Worm (Caenorhabditis elegans) whole organism, early embryonic: Measurements from ENCODE around the gene Y7A9D.1.

Experiments
- B0310.2 ChIP-seq: sonication (generic microtip); optimal IDR thresholded peaks from 2 replicates; lab custom pipeline; 2016; ENCODE audit warnings: mild to moderate bottlenecking, missing genetic modification characterization, missing compliant biosample characterization
- F13C5.2 ChIP-seq: sonication (generic microtip); optimal IDR thresholded peaks from 2 replicates; lab custom pipeline; 2017; ENCODE audit warnings: mild to moderate bottlenecking, missing genetic modification characterization, inconsistent platforms, missing compliant biosample characterization
- aly-1 ChIP-seq: sonication (generic microtip); optimal IDR thresholded peaks from 2 replicates; lab custom pipeline; 2016; ENCODE audit warnings: missing genetic modification characterization, missing compliant biosample characterization
- ama-1 ChIP-seq: fragments of 150-350 bp; optimal IDR thresholded peaks from 2 replicates; lab custom pipeline; 2014
- ceh-13 ChIP-seq: fragments of 200-800 bp; sonication (Bioruptor generic); optimal IDR thresholded peaks from 2 replicates; lab custom pipeline; 2018; ENCODE audit warnings: mild to moderate bottlenecking, missing genetic modification characterization, missing compliant biosample characterization
- ceh-36 ChIP-seq: sonication (generic microtip); optimal IDR thresholded peaks from 2 replicates; lab custom pipeline; 2016; ENCODE audit warnings: missing genetic modification characterization, inconsistent platforms, missing compliant biosample characterization
- ets-7 ChIP-seq: sonication (generic microtip); optimal IDR thresholded peaks from 2 replicates; lab custom pipeline; 2016; ENCODE audit warnings: missing genotype, missing genetic modification characterization, missing compliant biosample characterization
- flt-1 ChIP-seq: fragments of 200-800 bp; sonication (Bioruptor generic); IDR thresholded peaks from 2 replicates; pipeline ENCODE4 v1.3.6; 2022; ENCODE audit warnings: missing genetic modification characterization, missing compliant biosample characterization
- hmbx-1 ChIP-seq: sonication (generic microtip); optimal IDR thresholded peaks from 2 replicates; lab custom pipeline; 2016; ENCODE audit warnings: mild to moderate bottlenecking, missing genetic modification characterization, missing compliant biosample characterization
- hmg-4 ChIP-seq: fragments of 200-800 bp; sonication (Bioruptor generic); optimal IDR thresholded peaks from 2 replicates; lab custom pipeline; 2018; ENCODE audit warnings: mild to moderate bottlenecking, missing genetic modification characterization, missing compliant biosample characterization
- hnd-1 ChIP-seq: sonication (generic microtip); optimal IDR thresholded peaks from 2 replicates; lab custom pipeline; 2016; ENCODE audit warnings: missing genetic modification characterization, missing compliant biosample characterization
- pes-1 ChIP-seq: fragments of 200-800 bp; sonication (Bioruptor generic); IDR thresholded peaks from 2 replicates; pipeline ENCODE4 v1.3.6; 2022; ENCODE audit warnings: missing genetic modification reagents, missing genetic modification characterization, missing compliant biosample characterization
- scrt-1 ChIP-seq: fragments of 200-800 bp; sonication (Bioruptor generic); IDR thresholded peaks from 2 replicates; pipeline ENCODE4 v1.3.6; 2022; ENCODE audit warnings: missing genetic modification characterization, missing compliant biosample characterization
- sea-1 ChIP-seq: fragments of 200-800 bp; sonication (Bioruptor generic); conservative IDR thresholded peaks from 2 replicates; pipeline ENCODE4 v1.3.6; 2022; ENCODE audit warnings: missing genetic modification characterization, missing compliant biosample characterization
- tbx-11 ChIP-seq: fragments of 200-800 bp; sonication (Bioruptor generic); IDR thresholded peaks from 2 replicates; pipeline ENCODE4 v1.3.6; 2022; ENCODE audit warnings: missing genetic modification characterization, missing compliant biosample characterization
- tbx-37 ChIP-seq: fragments of 200-800 bp; sonication (Bioruptor generic); conservative IDR thresholded peaks from 2 replicates; pipeline ENCODE4 v1.3.6; 2022; ENCODE audit warnings: missing genetic modification reagents, missing genetic modification characterization, missing compliant biosample characterization
- tra-4 ChIP-seq: sonication (generic microtip); optimal IDR thresholded peaks from 2 replicates; lab custom pipeline; 2017; ENCODE audit warnings: missing genetic modification characterization, missing compliant biosample characterization

The Y7A9D.1 gene

ce11 chrIV:16397845-16398607, 16.0 kb upstream of the Y7A9D.1 start:
- TF ChIP-seq ceh-13 (GFP tag; lab: Kevin White, UChicago) (peak; percentile 52), F13C5.2 (tag; lab: Kevin White, UChicago) (peak; percentile 61), hmbx-1 (no peak), ceh-36 (tag; lab: Kevin White, UChicago) (peak; percentile 72), tbx-11 (GFP tag; lab: Robert Waterston, UW) (peak; percentile 68), tra-4 (tag; lab: Kevin White, UChicago) (peak; percentile 82), hnd-1 (tag; lab: Kevin White, UChicago) (peak; percentile 15), tbx-37 (GFP tag; lab: Robert Waterston, UW) (peak; percentile 66), aly-1 (tag; lab: Kevin White, UChicago) (peak; percentile 82), scrt-1 (peak; percentile 82), ama-1 (lab: Kevin White, UChicago) (peak; percentile 74), sea-1 (GFP tag; lab: Robert Waterston, UW) (peak; percentile 80), ets-7 (peak; percentile 41), hmg-4 (GFP tag; lab: Kevin White, UChicago) (peak; percentile 90), pes-1 (GFP tag; lab: Robert Waterston, UW) (peak; percentile 90), B0310.2 (tag; lab: Kevin White, UChicago) (peak; percentile 75), flt-1 (GFP tag; lab: Robert Waterston, UW) (peak; percentile 85)

- TF ChIP-seq scrt-1, result no peak
- TF ChIP-seq pes-1 (GFP tag; lab: Robert Waterston, UW), result no peak
- TF ChIP-seq hnd-1 (tag; lab: Kevin White, UChicago), result no peak
- no peak for TF ChIP-seq ets-7
- TF ChIP-seq hmg-4 (GFP tag; lab: Kevin White, UChicago), result no peak
- TF ChIP-seq tbx-37 (GFP tag; lab: Robert Waterston, UW), result no peak
- no peak for TF ChIP-seq sea-1 (GFP tag; lab: Robert Waterston, UW)
- no peak for TF ChIP-seq F13C5.2 (tag; lab: Kevin White, UChicago)
- no peak for TF ChIP-seq ceh-13 (GFP tag; lab: Kevin White, UChicago)
- TF ChIP-seq ama-1 (lab: Kevin White, UChicago), result no peak
Measured at ce11 chrIV:16396651-16397050, 14.6 kb upstream of the Y7A9D.1 start.

ce11 chrIV:16393668-16394067, 11.7 kb upstream of the Y7A9D.1 start, which contains the start of gene Y65A5A.24:
Gene Y65A5A.24 (plus strand): TSS chrIV:16393968.
- TF ChIP-seq ceh-36 (tag; lab: Kevin White, UChicago), result no peak
- TF ChIP-seq ceh-13 (GFP tag; lab: Kevin White, UChicago), result no peak
- no peak for TF ChIP-seq tbx-11 (GFP tag; lab: Robert Waterston, UW)
- TF ChIP-seq tra-4 (tag; lab: Kevin White, UChicago), result no peak
- no peak for TF ChIP-seq hmbx-1
- no peak for TF ChIP-seq B0310.2 (tag; lab: Kevin White, UChicago)
- no peak for TF ChIP-seq hnd-1 (tag; lab: Kevin White, UChicago)
- no peak for TF ChIP-seq pes-1 (GFP tag; lab: Robert Waterston, UW)
- no peak for TF ChIP-seq flt-1 (GFP tag; lab: Robert Waterston, UW)
- no peak for TF ChIP-seq aly-1 (tag; lab: Kevin White, UChicago)
- no peak for TF ChIP-seq tbx-37 (GFP tag; lab: Robert Waterston, UW)
- TF ChIP-seq scrt-1, result no peak

- no peak for TF ChIP-seq tbx-11 (GFP tag; lab: Robert Waterston, UW)
- peak; percentile 28 for TF ChIP-seq ceh-36 (tag; lab: Kevin White, UChicago)
Measured at ce11 chrIV:16391470-16391869, 9.5 kb upstream of the Y7A9D.1 start.

- TF ChIP-seq ceh-36 (tag; lab: Kevin White, UChicago) (peak; percentile 60), hmg-4 (GFP tag; lab: Kevin White, UChicago) (peak; percentile 66), hnd-1 (tag; lab: Kevin White, UChicago) (peak; percentile 30), tra-4 (tag; lab: Kevin White, UChicago) (no peak), flt-1 (GFP tag; lab: Robert Waterston, UW) (peak; percentile 62), tbx-11 (GFP tag; lab: Robert Waterston, UW) (0 out of 2 replicates have a peak, but pooled peaks have one; percentile 58), B0310.2 (tag; lab: Kevin White, UChicago) (no peak), hmbx-1 (no peak), sea-1 (GFP tag; lab: Robert Waterston, UW) (peak; percentile 81; the same call in 1 of the 2 replicates), ceh-13 (GFP tag; lab: Kevin White, UChicago) (peak; percentile 19), pes-1 (GFP tag; lab: Robert Waterston, UW) (peak; percentile 85), scrt-1 (peak; percentile 69), tbx-37 (GFP tag; lab: Robert Waterston, UW) (0 out of 2 replicates have a peak, but pooled peaks have one; percentile 26)
Measured at ce11 chrIV:16388856-16389461, 6.9 kb upstream of the Y7A9D.1 start.

- TF ChIP-seq sea-1 (GFP tag; lab: Robert Waterston, UW) (no peak), F13C5.2 (tag; lab: Kevin White, UChicago) (no peak), ceh-13 (GFP tag; lab: Kevin White, UChicago) (no peak), ets-7 (no peak), pes-1 (GFP tag; lab: Robert Waterston, UW) (peak; percentile 71), ama-1 (lab: Kevin White, UChicago) (no peak), hmg-4 (GFP tag; lab: Kevin White, UChicago) (peak; percentile 60), B0310.2 (tag; lab: Kevin White, UChicago) (peak; percentile 15), flt-1 (GFP tag; lab: Robert Waterston, UW) (peak; percentile 56; the same call in 1 of the 2 replicates), ceh-36 (tag; lab: Kevin White, UChicago) (peak; percentile 40), scrt-1 (peak; percentile 75), tra-4 (tag; lab: Kevin White, UChicago) (no peak), aly-1 (tag; lab: Kevin White, UChicago) (peak; percentile 30), hnd-1 (tag; lab: Kevin White, UChicago) (no peak), tbx-37 (GFP tag; lab: Robert Waterston, UW) (peak; percentile 55), hmbx-1 (no peak), tbx-11 (GFP tag; lab: Robert Waterston, UW) (peak; percentile 36; the same call in 1 of the 2 replicates)
Measured at ce11 chrIV:16388136-16388635, 6.2 kb upstream of the Y7A9D.1 start.
